Fruit fly (Drosophila melanogaster): ENCODE measurements around the gene CG43965.

CG43965 gene

DNA sequence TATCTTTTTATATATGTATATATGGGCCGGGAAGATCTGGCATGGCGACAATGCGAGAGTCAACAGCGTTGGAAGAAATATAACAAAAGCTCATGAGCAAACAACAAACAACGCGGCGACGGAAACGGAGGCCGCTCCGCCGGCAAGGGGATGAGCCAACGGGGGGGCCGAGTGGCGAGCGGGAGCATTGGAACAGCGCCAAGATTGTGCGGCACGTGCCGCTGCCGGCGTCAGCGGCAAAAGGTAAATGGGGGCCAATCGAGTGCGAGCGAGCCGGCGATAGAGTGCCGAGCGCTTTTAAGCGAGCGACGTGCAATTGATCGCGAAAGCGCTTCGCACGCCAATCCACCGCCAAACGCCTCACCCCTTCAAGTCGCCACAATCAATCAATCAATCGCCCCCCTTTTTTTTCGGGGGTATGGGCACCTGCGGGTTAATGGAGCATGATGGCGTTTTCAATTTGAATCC, 29.1 kb downstream of the CG43965 start (continued):
- peak; percentile 32 for TF ChIP-seq B-H2 (GFP tag; optimal IDR thresholded peaks at IDR 0.05)
- peak; percentile 82 for TF ChIP-seq CG15514 (GFP tag; optimal IDR thresholded peaks at IDR 0.05)
- TF ChIP-seq exex (tag; optimal IDR thresholded peaks at IDR 0.05), result peak; percentile 38
- peak; percentile 34; the same call in 1 of the 3 replicates for TF ChIP-seq Optix (GFP tag; IDR thresholded peaks at IDR 0.05)
- no peak for TF ChIP-seq fd102C (GFP tag; optimal IDR thresholded peaks at IDR 0.05)
- TF ChIP-seq Hmr (GFP tag; optimal IDR thresholded peaks at IDR 0.05), result peak; percentile 84
- TF ChIP-seq CG4820 (GFP tag; optimal IDR thresholded peaks at IDR 0.05), result peak; percentile 3
- no peak for TF ChIP-seq zfh2 (GFP tag; optimal IDR thresholded peaks at IDR 0.05)
- TF ChIP-seq CG14710 (tag; optimal IDR thresholded peaks at IDR 0.05), result peak; percentile 39
- peak; percentile 71 for TF ChIP-seq CG15601 (tag; optimal IDR thresholded peaks at IDR 0.05)
- TF ChIP-seq zfh1 (GFP tag; IDR thresholded peaks at IDR 0.05), result peak; percentile 62; the same call in 2 of the 3 replicates
- 0 out of 2 replicates have a peak, but pooled peaks have one; percentile 14 for TF ChIP-seq Nf-YA (GFP tag; IDR thresholded peaks at IDR 0.05)
- TF ChIP-seq klu (GFP tag; IDR thresholded peaks at IDR 0.05), result no peak
- no peak for TF ChIP-seq ro (GFP tag; IDR thresholded peaks at IDR 0.05)
- TF ChIP-seq CTCF (GFP tag; optimal IDR thresholded peaks at IDR 0.05), result peak; percentile 12
- TF ChIP-seq ara (GFP tag; IDR thresholded peaks at IDR 0.05), result peak; percentile 44; the same call in 1 of the 2 replicates
- TF ChIP-seq sisA (GFP tag; IDR thresholded peaks at IDR 0.05), result no peak
- peak; percentile 32 for TF ChIP-seq ems (GFP tag; optimal IDR thresholded peaks at IDR 0.05)
- TF ChIP-seq Trl (optimal IDR thresholded peaks at IDR 0.05), result no peak
- no peak for TF ChIP-seq Trl (GFP tag; optimal IDR thresholded peaks at IDR 0.05)
- TF ChIP-seq gcm (GFP tag; optimal IDR thresholded peaks at IDR 0.05), result peak; percentile 60
- TF ChIP-seq bab2 (GFP tag; optimal IDR thresholded peaks at IDR 0.05), result peak; percentile 40
- peak; percentile 63; the same call in 1 of the 3 replicates for TF ChIP-seq z (GFP tag; IDR thresholded peaks at IDR 0.05)
- TF ChIP-seq CG12769 (tag; optimal IDR thresholded peaks at IDR 0.05), result peak; percentile 86
- TF ChIP-seq ewg (GFP tag; optimal IDR thresholded peaks at IDR 0.05), result peak; percentile 45
- TF ChIP-seq rib (GFP tag; IDR thresholded peaks at IDR 0.05), result peak; percentile 82
- TF ChIP-seq CG3407 (GFP tag; optimal IDR thresholded peaks at IDR 0.05), result peak; percentile 90
- no peak for TF ChIP-seq fu2 (GFP tag; optimal IDR thresholded peaks at IDR 0.05)
- TF ChIP-seq disco-r (GFP tag; optimal IDR thresholded peaks at IDR 0.05), result no peak
- no peak for TF ChIP-seq eve (GFP tag; optimal IDR thresholded peaks at IDR 0.05)
- TF ChIP-seq MTF-1 (GFP tag; optimal IDR thresholded peaks at IDR 0.05; ENCODE audit: borderline replicate concordance), result peak; percentile 82
- peak; percentile 9 for TF ChIP-seq CG9817 (tag; optimal IDR thresholded peaks at IDR 0.05)
- TF ChIP-seq crc (GFP tag; optimal IDR thresholded peaks at IDR 0.05), result peak; percentile 7
- TF ChIP-seq Nf-YC (tag; optimal IDR thresholded peaks at IDR 0.05), result peak; percentile 59
- peak; percentile 35; the same call in 1 of the 2 replicates for TF ChIP-seq amos (GFP tag; IDR thresholded peaks at IDR 0.05; ENCODE audit: partially characterized antibody)
- peak; percentile 45 for TF ChIP-seq Fer2 (tag; optimal IDR thresholded peaks at IDR 0.05)
- TF ChIP-seq D19B (GFP tag; optimal IDR thresholded peaks at IDR 0.05), result peak; percentile 14
- peak; percentile 33 for TF ChIP-seq CG7839 (tag; optimal IDR thresholded peaks at IDR 0.05)
- TF ChIP-seq CG6272 (GFP tag; IDR thresholded peaks at IDR 0.05), result 0 out of 2 replicates have a peak, but pooled peaks have one; percentile 21
- TF ChIP-seq Antp (GFP tag; optimal IDR thresholded peaks at IDR 0.05), result peak; percentile 43
- peak; percentile 76 for TF ChIP-seq CG17359 (tag; optimal IDR thresholded peaks at IDR 0.05)
- peak; percentile 22 for TF ChIP-seq CG31365 (tag; optimal IDR thresholded peaks at IDR 0.05)
- 0 out of 2 replicates have a peak, but pooled peaks have one; percentile 38 for TF ChIP-seq CG1024 (GFP tag; IDR thresholded peaks at IDR 0.05)
- TF ChIP-seq wdn (GFP tag; IDR thresholded peaks at IDR 0.05), result peak; percentile 49; the same call in 1 of the 2 replicates
- TF ChIP-seq CG12155 (GFP tag; optimal IDR thresholded peaks at IDR 0.05), result no peak
- peak; percentile 36 for TF ChIP-seq Lhr (GFP tag; optimal IDR thresholded peaks at IDR 0.05)
- TF ChIP-seq Mes4 (GFP tag; optimal IDR thresholded peaks at IDR 0.05), result peak; percentile 28
- no peak for TF ChIP-seq CG17186 (GFP tag; optimal IDR thresholded peaks at IDR 0.05)
- no peak for TF ChIP-seq wor (GFP tag; IDR thresholded peaks at IDR 0.05)
- peak; percentile 51 for TF ChIP-seq CoRest (tag; optimal IDR thresholded peaks at IDR 0.05)
- TF ChIP-seq psq (GFP tag; optimal IDR thresholded peaks at IDR 0.05), result peak; percentile 54
